Worm (Caenorhabditis elegans): ENCODE results near the gene gst-39.

Gene gst-39

DNA sequence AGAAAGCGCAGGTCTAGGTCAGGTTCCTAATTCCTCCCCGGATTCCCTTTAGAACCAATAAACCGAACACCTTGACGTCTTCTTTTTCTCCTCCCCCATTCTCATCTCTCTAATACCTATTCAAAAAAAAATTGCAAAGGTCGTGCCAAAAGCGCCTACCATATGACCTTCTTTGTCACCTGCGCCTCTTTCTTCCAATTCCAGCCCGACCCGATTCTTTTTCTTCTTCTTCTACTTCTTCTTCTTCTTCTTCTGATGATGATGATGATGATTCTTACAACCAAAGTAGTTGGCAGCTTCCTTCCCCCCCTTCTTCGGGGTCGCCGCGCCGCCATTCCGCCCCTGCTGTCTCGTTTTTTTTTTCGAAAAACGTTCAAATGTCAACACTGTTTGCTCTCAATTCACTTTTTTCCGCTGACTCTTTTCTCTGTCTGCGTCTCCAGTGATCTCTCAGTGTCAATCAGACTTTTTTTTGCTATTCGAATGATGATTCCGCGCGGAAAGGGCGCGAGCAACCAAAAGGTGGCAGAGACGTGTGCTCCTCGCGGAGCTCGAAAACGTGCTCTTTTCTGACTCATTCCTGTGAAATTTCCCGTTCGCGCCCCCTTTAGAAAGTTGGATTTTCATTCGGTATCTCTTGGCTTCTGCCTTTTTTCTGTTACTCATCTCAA, 31.8 kb upstream of the gst-39 start (continued):
- TF ChIP-seq spr-1 (tag; optimal IDR thresholded peaks at IDR 0.05) = no peak

DNA sequence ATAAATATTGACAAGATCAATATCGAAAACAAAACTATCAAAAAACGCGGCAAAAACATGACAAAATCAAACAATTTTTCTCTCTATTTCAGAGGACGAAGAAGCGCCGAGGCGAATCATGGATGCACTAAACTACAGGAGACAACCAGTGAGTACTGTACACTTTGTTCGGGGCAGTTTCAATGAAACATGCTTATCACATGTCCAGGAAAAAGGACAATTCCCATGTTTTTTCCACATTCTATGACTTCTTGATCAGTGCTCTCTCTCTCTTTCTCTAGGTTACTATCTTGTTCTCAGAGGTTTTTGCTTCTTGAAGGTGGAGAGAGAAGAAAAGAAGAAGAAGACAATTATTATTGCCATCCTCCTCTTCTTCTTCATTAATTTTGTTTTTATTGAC, 25.8 kb upstream of the gst-39 start:
- TF ChIP-seq aha-1 (tag) (no peak), F37D6.2 (tag; optimal IDR thresholded peaks at IDR 0.05) (no peak), mxl-2 (GFP tag; conservative IDR thresholded peaks at IDR 0.05) (peak; percentile 38; the same call in 1 of the 2 replicates), nhr-11 (tag; optimal IDR thresholded peaks at IDR 0.05) (no peak), ama-1 (optimal IDR thresholded peaks at IDR 0.05) (no peak), T26A8.4 (GFP tag; IDR thresholded peaks at IDR 0.05) (no peak), dve-1 (tag; optimal IDR thresholded peaks at IDR 0.05; ENCODE audit: insufficient read depth) (peak; percentile 34), nhr-28 (tag; optimal IDR thresholded peaks at IDR 0.05) (peak; percentile 59), mdl-1 (tag; optimal IDR thresholded peaks at IDR 0.05) (peak in 1 of 2 experiments; percentile 26), lin-38 (GFP tag; IDR thresholded peaks at IDR 0.05) (no peak), pqm-1 (tag; optimal IDR thresholded peaks at IDR 0.05) (no peak), lsy-2 (tag; optimal IDR thresholded peaks at IDR 0.05) (peak in 1 of 2 experiments; percentile 1), nhr-41 (GFP tag; IDR thresholded peaks at IDR 0.05) (no peak), unc-130 (GFP tag; optimal IDR thresholded peaks at IDR 0.05) (no peak), hlh-30 (tag; optimal IDR thresholded peaks at IDR 0.05; ENCODE audit: insufficient read depth) (peak; percentile 31), mes-2 (tag; optimal IDR thresholded peaks at IDR 0.05; ENCODE audit: poor library complexity, severe bottlenecking) (peak; percentile 29), gei-8 (GFP tag; optimal IDR thresholded peaks at IDR 0.05) (no peak), hlh-11 (tag; optimal IDR thresholded peaks at IDR 0.05) (peak; percentile 64), dmd-6 (GFP tag; IDR thresholded peaks at IDR 0.05) (peak; percentile 71), daf-16 (GFP tag; optimal IDR thresholded peaks at IDR 0.05) (no peak), daf-16 (tag; optimal IDR thresholded peaks at IDR 0.05) (peak; percentile 74), dmd-9 (GFP tag; IDR thresholded peaks at IDR 0.05) (no peak), nhr-102 (tag; optimal IDR thresholded peaks at IDR 0.05) (peak; percentile 7), snpc-1.2 (GFP tag; IDR thresholded peaks at IDR 0.05) (no peak), daf-8 (GFP tag; IDR thresholded peaks at IDR 0.05) (no peak), nhr-77 (tag; optimal IDR thresholded peaks at IDR 0.05) (peak; percentile 65), lir-3 (tag; optimal IDR thresholded peaks at IDR 0.05) (no peak), nhr-10 (tag; optimal IDR thresholded peaks at IDR 0.05) (no peak), ceh-28 (tag; optimal IDR thresholded peaks at IDR 0.05) (no peak), unc-62 (GFP tag; optimal IDR thresholded peaks at IDR 0.05 in 1 of 2) (peak in 1 of 2 experiments; percentile 94), unc-62 (tag; optimal IDR thresholded peaks at IDR 0.05) (no peak), Y48G9A.11 (GFP tag; IDR thresholded peaks at IDR 0.05) (no peak)

DNA sequence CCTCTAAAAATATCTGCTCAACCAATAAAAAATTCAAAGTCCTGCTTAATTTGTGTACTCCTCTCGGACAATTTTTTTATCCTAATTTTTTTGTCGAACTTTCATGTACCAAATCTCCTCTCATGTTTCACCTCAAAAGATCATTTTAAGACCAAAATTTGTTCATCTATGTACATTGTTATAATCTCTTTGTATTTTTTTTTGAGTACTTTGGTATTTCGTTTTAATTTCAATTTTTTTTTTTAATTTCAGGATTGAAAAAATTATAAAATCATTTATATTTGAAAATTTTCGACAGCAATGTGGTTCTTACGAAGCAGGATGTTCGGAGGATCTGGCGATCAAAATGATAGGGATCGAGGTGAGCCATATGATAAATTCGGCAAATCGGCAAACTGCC, 24.7 kb upstream of the gst-39 start, which contains the start of gene spsb-1:
Gene spsb-1, plus strand, starts transcription at position 301 of the 400 bp plus-strand sequence.
- TF ChIP-seq dmd-6 (GFP tag; IDR thresholded peaks at IDR 0.05) (no peak), nhr-28 (tag; optimal IDR thresholded peaks at IDR 0.05) (no peak), lin-38 (GFP tag; IDR thresholded peaks at IDR 0.05) (no peak), mep-1 (tag; optimal IDR thresholded peaks at IDR 0.05) (no peak), nhr-237 (tag; optimal IDR thresholded peaks at IDR 0.05) (no peak), zfp-3 (GFP tag; conservative IDR thresholded peaks at IDR 0.05) (no peak), zfp-2 (tag; optimal IDR thresholded peaks at IDR 0.05) (no peak), daf-8 (GFP tag; IDR thresholded peaks at IDR 0.05) (no peak), Y105C5A.15 (GFP tag; IDR thresholded peaks at IDR 0.05) (no peak), nhr-25 (tag; optimal IDR thresholded peaks at IDR 0.05; ENCODE audit: borderline replicate concordance, insufficient read depth) (no peak), dve-1 (tag; optimal IDR thresholded peaks at IDR 0.05; ENCODE audit: insufficient read depth) (no peak), tra-1 (GFP tag; IDR thresholded peaks at IDR 0.05) (no peak), nhr-76 (tag; optimal IDR thresholded peaks at IDR 0.05) (no peak), hlh-30 (tag; optimal IDR thresholded peaks at IDR 0.05; ENCODE audit: insufficient read depth) (no peak), zip-11 (GFP tag; IDR thresholded peaks at IDR 0.05) (no peak), nhr-48 (tag; optimal IDR thresholded peaks at IDR 0.05) (no peak), spr-3 (GFP tag; optimal IDR thresholded peaks at IDR 0.05) (no peak)
